Worm (Caenorhabditis elegans) whole organism, young adult: ENCODE measurements around the gene Y51H7C.10.

Experiments used
- B0261.1 ChIP-seq: sonication (generic microtip); optimal IDR thresholded peaks from 2 replicates; lab custom pipeline; 2016; ENCODE audit warnings: mild to moderate bottlenecking, missing genetic modification characterization, moderate library complexity, missing compliant biosample characterization
- lin-54 ChIP-seq: fragments of 200-800 bp; sonication (Bioruptor generic); optimal IDR thresholded peaks from 2 replicates; lab custom pipeline; 2018; ENCODE audit warnings: mild to moderate bottlenecking, missing genetic modification characterization, missing compliant biosample characterization
- nhr-27 ChIP-seq: fragments of 200-800 bp; sonication (Bioruptor generic); optimal IDR thresholded peaks from 2 replicates; lab custom pipeline; 2018; ENCODE audit warnings: mild to moderate bottlenecking, missing genetic modification characterization, moderate library complexity, missing compliant biosample characterization
- sea-2 ChIP-seq: fragments of 200-800 bp; sonication (Bioruptor generic); IDR thresholded peaks from 2 replicates; pipeline ENCODE4 v1.3.6; 2022; ENCODE audit warnings: missing genetic modification characterization, missing compliant biosample characterization
- unc-62 ChIP-seq: fragments of 150-350 bp; optimal IDR thresholded peaks from 2 replicates; lab custom pipeline; 2014; ENCODE audit warnings: missing biosample characterization, missing genetic modification reagents, missing genetic modification characterization

- TF ChIP-seq lin-54 (GFP tag; lab: Kevin White, UChicago) (no peak), unc-62 (GFP tag; lab: Kevin White, UChicago) (no peak), B0261.1 (tag; lab: Kevin White, UChicago) (no peak), sea-2 (GFP tag; lab: Robert Waterston, UW) (no peak), nhr-27 (tag; lab: Kevin White, UChicago) (no peak)
These were observed 21.4 kb downstream of the Y51H7C.10 start, which contains the start of gene Y51H7C.7 for ce11 chrII:1402167-1402619.
